Worm (Caenorhabditis elegans) whole organism, L4 larva: ENCODE data around the gene nspg-11.
"Not testable (repeated sequence)": the region's sequence is repeated elsewhere in the genome, so short reads cannot be mapped to it uniquely, and the experiment has no call there.

Experiments used
- F44E2.7 ChIP-seq: fragments of 200-800 bp; sonication (Bioruptor generic); IDR thresholded peaks from 2 replicates; pipeline ENCODE4 v2.1.2; 2022; ENCODE audit warnings: missing genetic modification characterization, missing compliant biosample characterization
- Y5F2A.4 ChIP-seq: fragments of 200-800 bp; sonication (Bioruptor generic); optimal IDR thresholded peaks from 2 replicates; lab custom pipeline; 2018; ENCODE audit warnings: mild to moderate bottlenecking, missing genetic modification characterization, missing compliant biosample characterization
- ZK546.5 ChIP-seq, 2 experiments: sonication (generic microtip); optimal IDR thresholded peaks; 2 replicates each; lab custom pipeline; 2017; ENCODE audit warnings: missing biosample characterization in 2 of 2, missing genetic modification characterization in 2 of 2
- aha-1 ChIP-seq: fragments of 150-350 bp; peaks from one replicate; lab custom pipeline; 2014; ENCODE audit warnings: missing biosample characterization, missing genetic modification characterization
- ceh-20 ChIP-seq: fragments of 200-800 bp; sonication (Bioruptor generic); IDR thresholded peaks from 2 replicates; pipeline ENCODE4 v1.3.6; 2022; ENCODE audit warnings: missing genetic modification reagents, missing genetic modification characterization, missing compliant biosample characterization
- ceh-44 ChIP-seq: fragments of 200-800 bp; sonication (Bioruptor generic); IDR thresholded peaks from 2 replicates; pipeline ENCODE4 v1.3.6; 2022; ENCODE audit warnings: missing genetic modification reagents, missing genetic modification characterization, missing compliant biosample characterization
- ces-1 ChIP-seq: fragments of 150-350 bp; sonication (generic microtip); optimal IDR thresholded peaks from 4 replicates; lab custom pipeline; 2014; ENCODE audit warnings: missing biosample characterization, missing genetic modification reagents, missing genetic modification characterization
- ctbp-1 ChIP-seq: fragments of 200-800 bp; sonication (Bioruptor generic); IDR thresholded peaks from 2 replicates; pipeline ENCODE4 v1.3.6; 2022; ENCODE audit warnings: missing genetic modification reagents, missing genetic modification characterization, missing compliant biosample characterization
- duxl-1 ChIP-seq: sonication (generic microtip); optimal IDR thresholded peaks from 2 replicates; lab custom pipeline; 2016; ENCODE audit warnings: mild to moderate bottlenecking, missing genetic modification characterization, moderate library complexity, missing compliant biosample characterization; ENCODE audit not compliant: poor library complexity
- egl-27 ChIP-seq: sonication (generic microtip); optimal IDR thresholded peaks from 3 replicates; lab custom pipeline; 2017; ENCODE audit warnings: missing biosample characterization, missing genetic modification reagents, missing genetic modification characterization
- fkh-10 ChIP-seq: fragments of 150-350 bp; optimal IDR thresholded peaks from 2 replicates; lab custom pipeline; 2014; ENCODE audit warnings: missing biosample characterization, missing genetic modification reagents, missing genetic modification characterization
- hlh-11 ChIP-seq: fragments of 200-800 bp; sonication (Bioruptor generic); optimal IDR thresholded peaks from 2 replicates; lab custom pipeline; 2018; ENCODE audit warnings: mild to moderate bottlenecking, missing genetic modification characterization, missing compliant biosample characterization
- hmg-1.1 ChIP-seq: fragments of 200-800 bp; sonication (Bioruptor generic); IDR thresholded peaks from 2 replicates; pipeline ENCODE4 v1.3.6; 2022; ENCODE audit warnings: missing genetic modification reagents, missing genetic modification characterization, missing compliant biosample characterization
- jun-1 ChIP-seq: fragments of 150-350 bp; optimal IDR thresholded peaks from 2 replicates; lab custom pipeline; 2014; ENCODE audit warnings: missing biosample characterization, missing genetic modification reagents, missing genetic modification characterization
- lim-7 ChIP-seq: fragments of 200-800 bp; sonication (Bioruptor generic); IDR thresholded peaks from 2 replicates; pipeline ENCODE4 v1.3.6; 2022; ENCODE audit warnings: missing genetic modification characterization, missing compliant biosample characterization
- lin-29 ChIP-seq: fragments of 200-800 bp; sonication (Bioruptor generic); IDR thresholded peaks from 2 replicates; pipeline ENCODE4 v1.3.6; 2022; ENCODE audit warnings: missing genetic modification reagents, missing genetic modification characterization, missing compliant biosample characterization
- lin-38 ChIP-seq: fragments of 200-800 bp; sonication (Bioruptor generic); IDR thresholded peaks from 2 replicates; pipeline ENCODE4 v1.3.6; 2022; ENCODE audit warnings: missing genetic modification reagents, missing genetic modification characterization, missing compliant biosample characterization
- lin-39 ChIP-seq: fragments of 150-350 bp; optimal IDR thresholded peaks from 2 replicates; lab custom pipeline; 2014; ENCODE audit warnings: missing biosample characterization, missing genetic modification reagents, missing genetic modification characterization
- lir-3 ChIP-seq: sonication (generic microtip); optimal IDR thresholded peaks from 2 replicates; lab custom pipeline; 2016; ENCODE audit warnings: mild to moderate bottlenecking, missing genetic modification characterization, missing compliant biosample characterization
- madf-9 ChIP-seq: fragments of 200-800 bp; sonication (Bioruptor generic); conservative IDR thresholded peaks from 2 replicates; pipeline ENCODE4 v1.3.6; 2022; ENCODE audit warnings: missing genetic modification reagents, missing genetic modification characterization, missing compliant biosample characterization
- mdl-1 ChIP-seq, 2 experiments: fragments of 150-350 bp in 1 of 2; sonication (generic microtip) in 1 of 2; optimal IDR thresholded peaks; 2 replicates each; lab custom pipeline; 2014 to 2017; ENCODE audit warnings: missing biosample characterization in 2 of 2, missing genetic modification characterization in 2 of 2
- mep-1 ChIP-seq: fragments of 150-350 bp; sonication (generic microtip); optimal IDR thresholded peaks from 3 replicates; lab custom pipeline; 2014; ENCODE audit warnings: missing biosample characterization, missing genetic modification characterization
- mxl-2 ChIP-seq: fragments of 200-800 bp; sonication (Bioruptor generic); conservative IDR thresholded peaks from 2 replicates; pipeline ENCODE4 v1.3.6; 2022; ENCODE audit warnings: missing genetic modification reagents, missing genetic modification characterization, missing compliant biosample characterization
- nhr-102 ChIP-seq: sonication (generic microtip); optimal IDR thresholded peaks from 2 replicates; lab custom pipeline; 2016; ENCODE audit warnings: mild to moderate bottlenecking, missing genetic modification characterization, moderate library complexity, missing compliant biosample characterization
- nhr-111 ChIP-seq: fragments of 200-800 bp; sonication (Bioruptor generic); optimal IDR thresholded peaks from 2 replicates; lab custom pipeline; 2018; ENCODE audit warnings: mild to moderate bottlenecking, missing genetic modification characterization, missing compliant biosample characterization
- nhr-25 ChIP-seq: sonication (generic microtip); optimal IDR thresholded peaks from 2 replicates; lab custom pipeline; 2017; ENCODE audit warnings: missing genetic modification characterization, mild to moderate bottlenecking, missing compliant biosample characterization, antibody characterized with exemption, moderate library complexity, borderline replicate concordance; ENCODE audit not compliant: insufficient read depth
- nhr-6 ChIP-seq: fragments of 150-350 bp; optimal IDR thresholded peaks from 2 replicates; lab custom pipeline; 2014; ENCODE audit warnings: missing biosample characterization, missing genetic modification characterization
- nhr-76 ChIP-seq: fragments of 150-350 bp; optimal IDR thresholded peaks from 2 replicates; lab custom pipeline; 2014; ENCODE audit warnings: missing biosample characterization, missing genetic modification characterization
- nhr-77 ChIP-seq: fragments of 150-350 bp; optimal IDR thresholded peaks from 2 replicates; lab custom pipeline; 2014; ENCODE audit warnings: missing biosample characterization, missing genetic modification characterization
- sdz-12 ChIP-seq: fragments of 200-800 bp; sonication (Bioruptor generic); optimal IDR thresholded peaks from 2 replicates; lab custom pipeline; 2018; ENCODE audit warnings: mild to moderate bottlenecking, missing genetic modification characterization, missing compliant biosample characterization
- unc-39 ChIP-seq: sonication (generic microtip); optimal IDR thresholded peaks from 2 replicates; lab custom pipeline; 2017; ENCODE audit warnings: missing biosample characterization, missing genetic modification characterization
- unc-62 ChIP-seq, 3 experiments: fragments of 150-350 bp in 1 of 3; sonication (generic microtip); optimal IDR thresholded peaks in 2 of 3; peaks in 1 of 3; 1 replicate in 1 of 3; 2 replicates in 2 of 3; lab custom pipeline; 2014 to 2017; ENCODE audit warnings: missing biosample characterization in 3 of 3, missing genetic modification characterization in 3 of 3, missing genetic modification reagents in 3 of 3, missing genotype in 1 of 3
- zag-1 ChIP-seq: fragments of 150-350 bp; optimal IDR thresholded peaks from 2 replicates; lab custom pipeline; 2014; ENCODE audit warnings: missing biosample characterization, missing genetic modification characterization
- zfp-2 ChIP-seq: sonication (generic microtip); optimal IDR thresholded peaks from 2 replicates; lab custom pipeline; 2016; ENCODE audit warnings: mild to moderate bottlenecking, missing genetic modification characterization, missing compliant biosample characterization
- zip-11 ChIP-seq: fragments of 200-800 bp; sonication (Bioruptor generic); IDR thresholded peaks from 2 replicates; pipeline ENCODE4 v1.3.6; 2022; ENCODE audit warnings: missing genetic modification characterization, missing compliant biosample characterization

The nspg-11 gene

DNA sequence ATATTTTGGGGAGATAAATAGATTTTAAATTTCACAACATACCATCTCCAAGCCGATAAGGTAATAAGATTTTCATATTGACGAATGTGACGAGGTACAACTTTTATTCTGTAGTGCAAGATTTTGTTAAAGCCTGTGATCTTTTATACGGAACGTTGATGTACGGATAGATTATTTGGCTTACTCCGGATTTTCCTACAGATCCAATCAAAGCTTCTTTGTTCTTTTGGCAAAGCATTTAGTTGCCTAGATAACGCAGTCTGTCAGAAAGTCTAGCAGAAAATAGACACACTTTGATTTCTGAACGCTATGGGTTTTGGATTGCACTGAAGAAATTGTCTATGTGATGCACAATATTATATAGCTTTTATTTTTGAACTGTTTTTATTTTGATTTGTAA, 24.7 kb downstream of the nspg-11 start, which contains the start of gene F49C12.2:
TSS of gene F49C12.2 (minus strand) at position 101 of the 400 bp plus-strand sequence.
- TF ChIP-seq hlh-11 (tag; lab: Kevin White, UChicago), result no peak
- no peak for TF ChIP-seq nhr-111
- no peak for TF ChIP-seq jun-1 (tag; lab: Kevin White, UChicago)
- TF ChIP-seq nhr-102 (tag; lab: Kevin White, UChicago), result no peak
- no peak for TF ChIP-seq zag-1 (tag; lab: Kevin White, UChicago)
- TF ChIP-seq nhr-76 (tag; lab: Kevin White, UChicago), result no peak
- no peak for TF ChIP-seq nhr-25
- TF ChIP-seq nhr-77 (tag; lab: Kevin White, UChicago), result no peak
- TF ChIP-seq unc-39 (tag; lab: Kevin White, UChicago), result no peak
- no peak for TF ChIP-seq aha-1 (tag; lab: Kevin White, UChicago)
- no peak for TF ChIP-seq ctbp-1 (GFP tag; lab: Robert Waterston, UW)
- no peak for TF ChIP-seq nhr-6 (tag; lab: Kevin White, UChicago)
- TF ChIP-seq ces-1 (GFP tag; lab: Kevin White, UChicago), result no peak
- no peak for TF ChIP-seq sdz-12 (GFP tag; lab: Kevin White, UChicago)
- TF ChIP-seq fkh-10 (GFP tag; lab: Kevin White, UChicago), result no peak
- no peak for TF ChIP-seq F44E2.7 (GFP tag; lab: Robert Waterston, UW)
- TF ChIP-seq egl-27 (tag; lab: Kevin White, UChicago), result no peak
- TF ChIP-seq ZK546.5 (tag; optimal IDR thresholded peaks at IDR 0.05; lab: Kevin White, UChicago), result no peak
- TF ChIP-seq, all 104 proteins: peak for 0

DNA sequence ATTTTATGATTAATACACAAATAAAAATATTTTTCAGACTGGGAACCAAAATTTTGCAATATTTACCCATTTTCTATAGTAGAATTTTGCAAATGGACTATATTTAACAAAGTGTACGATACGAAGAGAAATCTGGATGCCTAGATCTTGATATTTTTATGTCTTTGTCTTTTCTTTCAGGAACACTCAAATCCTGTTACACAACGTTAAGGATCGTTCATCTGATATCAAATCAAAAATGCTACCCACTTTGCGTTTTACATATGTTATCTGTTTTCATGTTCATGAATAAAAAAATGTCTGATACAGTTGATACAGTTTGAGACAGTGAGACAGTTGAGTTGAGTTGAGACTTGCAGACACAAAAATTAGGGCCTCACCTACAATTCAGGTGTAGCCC, 27.6 kb downstream of the nspg-11 start, which contains the start of gene F49C12.1:
TSS of gene F49C12.1 (minus strand) at position 70 of the 400 bp plus-strand sequence.
- TF ChIP-seq duxl-1 (tag; lab: Kevin White, UChicago) (no peak), jun-1 (tag; lab: Kevin White, UChicago) (no peak), lin-38 (GFP tag; lab: Robert Waterston, UW) (no peak), lir-3 (tag; lab: Kevin White, UChicago) (no peak), Y5F2A.4 (GFP tag; lab: Kevin White, UChicago) (no peak), aha-1 (tag; lab: Kevin White, UChicago) (peak; percentile 51), mdl-1 (tag; optimal IDR thresholded peaks at IDR 0.05; lab: Kevin White, UChicago) (no peak), hmg-1.1 (no peak), lin-39 (tag; lab: Kevin White, UChicago) (no peak), madf-9 (GFP tag; lab: Robert Waterston, UW) (no peak), unc-62 (GFP tag; optimal IDR thresholded peaks at IDR 0.05 in 1 of 2; lab: Kevin White, UChicago) (peak in 1 of 2 experiments; percentile 65), unc-62 (tag; optimal IDR thresholded peaks at IDR 0.05; lab: Kevin White, UChicago) (no peak)

DNA sequence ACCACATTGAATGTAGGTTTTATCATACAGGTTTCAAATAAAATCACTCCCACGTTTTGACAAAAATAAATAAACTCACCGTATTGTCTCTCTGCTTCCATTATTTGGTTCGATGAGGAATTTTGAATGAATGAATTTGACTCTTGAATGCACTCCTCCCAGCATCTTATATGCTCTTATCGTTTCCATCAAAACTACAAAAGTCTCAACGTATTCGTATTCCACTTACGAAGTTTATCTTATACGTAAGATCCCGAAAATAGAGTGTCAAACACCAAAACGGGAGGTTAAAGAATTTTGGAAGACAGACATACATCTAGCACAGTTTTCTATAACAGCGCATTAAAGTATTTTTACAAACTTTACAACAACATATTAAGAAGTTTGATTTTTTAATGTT, 30.1 kb downstream of the nspg-11 start, which contains the start of gene nhr-264:
TSS of gene nhr-264 (minus strand) at position 101 of the 400 bp plus-strand sequence.
- not testable (repeated sequence) for TF ChIP-seq lin-39 (tag; lab: Kevin White, UChicago); lim-7 (GFP tag; lab: Robert Waterston, UW); lin-29

DNA sequence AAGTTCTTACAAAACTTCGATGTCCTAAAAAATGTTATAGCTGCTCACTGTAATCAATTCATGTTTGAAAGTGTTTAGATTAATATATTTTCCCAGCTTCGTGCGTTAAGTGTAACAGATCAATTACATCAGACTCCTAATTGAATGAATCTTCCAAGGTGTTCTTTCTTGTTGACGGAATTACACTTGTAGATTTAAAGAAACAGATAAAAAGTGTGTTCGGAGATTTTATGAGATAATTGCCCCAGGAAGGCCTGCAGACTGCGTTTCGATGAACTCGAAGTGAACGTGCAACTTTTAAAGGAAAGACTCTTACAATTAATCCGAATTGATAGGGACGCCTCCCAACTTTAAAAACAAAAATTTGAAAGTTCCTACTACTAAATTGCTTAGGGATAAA, 34.3 kb downstream of the nspg-11 start:
- TF ChIP-seq zfp-2 (no peak), fkh-10 (GFP tag; lab: Kevin White, UChicago) (no peak), zip-11 (GFP tag; lab: Robert Waterston, UW) (no peak), ceh-44 (GFP tag; lab: Robert Waterston, UW) (no peak), ceh-20 (no peak), mep-1 (tag; lab: Kevin White, UChicago) (no peak), Y5F2A.4 (GFP tag; lab: Kevin White, UChicago) (no peak), madf-9 (GFP tag; lab: Robert Waterston, UW) (no peak), mxl-2 (GFP tag; lab: Robert Waterston, UW) (no peak), hlh-11 (tag; lab: Kevin White, UChicago) (no peak)
